Fruit fly (Drosophila melanogaster): Measurements from ENCODE around the gene Septin4.

The Septin4 gene

dm6 chrX:16644535-16645131 is 50.3 kb downstream of the Septin4 start (continued):
- TF ChIP-seq dimm (GFP tag; IDR thresholded peaks at IDR 0.05) = no peak
- TF ChIP-seq bsh (GFP tag; optimal IDR thresholded peaks at IDR 0.05) = peak in 1 of 2 experiments; percentile 69
- peak; percentile 53; the same call in 1 of the 2 replicates for TF ChIP-seq onecut (GFP tag; IDR thresholded peaks at IDR 0.05)
- TF ChIP-seq sc (optimal IDR thresholded peaks at IDR 0.05) = no peak
- peak; percentile 44 for TF ChIP-seq sc (GFP tag; optimal IDR thresholded peaks at IDR 0.05)
- peak; percentile 6 for TF ChIP-seq CoRest (tag; optimal IDR thresholded peaks at IDR 0.05)
- TF ChIP-seq CG31388 (GFP tag; optimal IDR thresholded peaks at IDR 0.05) = no peak
- no peak for TF ChIP-seq trem (tag; optimal IDR thresholded peaks at IDR 0.05)
- TF ChIP-seq CG18599 (GFP tag; optimal IDR thresholded peaks at IDR 0.05) = peak; percentile 39
- no peak for TF ChIP-seq p53 (GFP tag; optimal IDR thresholded peaks at IDR 0.05)
- no peak for TF ChIP-seq gro (GFP tag; optimal IDR thresholded peaks at IDR 0.05)
- peak; percentile 52 for TF ChIP-seq CG1529 (GFP tag; optimal IDR thresholded peaks at IDR 0.05)
- TF ChIP-seq CG18476 (GFP tag; optimal IDR thresholded peaks at IDR 0.05) = peak; percentile 8
- TF ChIP-seq vvl (GFP tag; IDR thresholded peaks at IDR 0.05) = 0 out of 2 replicates have a peak, but pooled peaks have one; percentile 10
- TF ChIP-seq ase (GFP tag; IDR thresholded peaks at IDR 0.05) = peak; percentile 32; the same call in 1 of the 3 replicates
- TF ChIP-seq CG9797 (GFP tag; optimal IDR thresholded peaks at IDR 0.05) = no peak
- peak; percentile 20 for TF ChIP-seq caup (GFP tag; optimal IDR thresholded peaks at IDR 0.05; ENCODE audit: severe bottlenecking)
- TF ChIP-seq CG7271 (tag; optimal IDR thresholded peaks at IDR 0.05) = no peak
- no peak for TF ChIP-seq CG17829 (tag; optimal IDR thresholded peaks at IDR 0.05)
- peak in 1 of 2 experiments; percentile 43 for TF ChIP-seq chif (GFP tag; optimal IDR thresholded peaks at IDR 0.05)
- TF ChIP-seq CG4707 (GFP tag; optimal IDR thresholded peaks at IDR 0.05) = peak; percentile 72
- TF ChIP-seq nau (GFP tag; optimal IDR thresholded peaks at IDR 0.05) = peak; percentile 37
- TF ChIP-seq fu2 (GFP tag; optimal IDR thresholded peaks at IDR 0.05) = no peak
- TF ChIP-seq luna (GFP tag; optimal IDR thresholded peaks at IDR 0.05) = no peak
- no peak for TF ChIP-seq CG7357 (GFP tag; IDR thresholded peaks at IDR 0.05)
- no peak for TF ChIP-seq ro (GFP tag; IDR thresholded peaks at IDR 0.05)
- TF ChIP-seq stwl (tag; optimal IDR thresholded peaks at IDR 0.05) = peak; percentile 2
- TF ChIP-seq CG15514 (GFP tag; optimal IDR thresholded peaks at IDR 0.05) = no peak
- no peak for TF ChIP-seq zen2 (GFP tag; IDR thresholded peaks at IDR 0.05; ENCODE audit: partially characterized antibody)
- TF ChIP-seq sob (GFP tag; IDR thresholded peaks at IDR 0.05) = no peak
- no peak for TF ChIP-seq unc-4 (GFP tag; IDR thresholded peaks at IDR 0.05; ENCODE audit: partially characterized antibody)
- no peak for TF ChIP-seq pnt (GFP tag; optimal IDR thresholded peaks at IDR 0.05)
- TF ChIP-seq Hsf (GFP tag; optimal IDR thresholded peaks at IDR 0.05) = no peak
- no peak for TF ChIP-seq CG7372 (GFP tag; IDR thresholded peaks at IDR 0.05)
- no peak for TF ChIP-seq CG10959 (GFP tag; IDR thresholded peaks at IDR 0.05)
- peak; percentile 9; the same call in 1 of the 2 replicates for TF ChIP-seq seq (GFP tag; IDR thresholded peaks at IDR 0.05)
- no peak for TF ChIP-seq CG3726 (GFP tag; IDR thresholded peaks at IDR 0.05)
- TF ChIP-seq unpg (GFP tag; optimal IDR thresholded peaks at IDR 0.05) = peak; percentile 18
- TF ChIP-seq nerfin-1 (tag; optimal IDR thresholded peaks at IDR 0.05) = no peak
- peak; percentile 13 for TF ChIP-seq CG12391 (tag; optimal IDR thresholded peaks at IDR 0.05)
- TF ChIP-seq CG6654 (GFP tag; optimal IDR thresholded peaks at IDR 0.05) = no peak
- 0 out of 3 replicates have a peak, but pooled peaks have one; percentile 26 for TF ChIP-seq sr (GFP tag; IDR thresholded peaks at IDR 0.05)
- TF ChIP-seq peb (GFP tag; IDR thresholded peaks at IDR 0.05) = no peak
- peak; percentile 53 for TF ChIP-seq CG7987 (GFP tag; optimal IDR thresholded peaks at IDR 0.05)
- TF ChIP-seq fd102C (GFP tag; optimal IDR thresholded peaks at IDR 0.05) = peak; percentile 68
- no peak for TF ChIP-seq her (GFP tag; optimal IDR thresholded peaks at IDR 0.05)
- TF ChIP-seq Ada2b (GFP tag; IDR thresholded peaks at IDR 0.05) = no peak
- TF ChIP-seq CG30431 (GFP tag; optimal IDR thresholded peaks at IDR 0.05) = no peak
- TF ChIP-seq CG3163 (GFP tag; optimal IDR thresholded peaks at IDR 0.05) = no peak
- no peak for TF ChIP-seq CG12659 (GFP tag; optimal IDR thresholded peaks at IDR 0.05)

Measured in whole organism, embryonic.